Fruit fly (Drosophila melanogaster) whole organism, embryonic: Measurements from ENCODE around the gene Muc11A.

Source experiments
- ATbp ChIP-seq: fragments of 200-800 bp; sonication (Bioruptor generic); optimal IDR thresholded peaks from 2 replicates; lab custom pipeline; 2017; ENCODE audit warnings: missing biosample characterization, mild to moderate bottlenecking, missing genetic modification characterization, missing genetic modification reagents
- Aef1 ChIP-seq: fragments of 200-800 bp; sonication (Bioruptor generic); IDR thresholded peaks from 3 replicates; pipeline ENCODE4 v1.3.6; 2022; ENCODE audit warnings: missing biosample characterization, missing genetic modification characterization
- Atf3 ChIP-seq: fragments of 200-800 bp; sonication (Bioruptor generic); optimal IDR thresholded peaks from 3 replicates; lab custom pipeline; 2016; ENCODE audit warnings: missing biosample characterization, missing genetic modification characterization
- CG10979 ChIP-seq: fragments of 200-800 bp; sonication (Bioruptor generic); optimal IDR thresholded peaks from 2 replicates; lab custom pipeline; 2018; ENCODE audit warnings: missing biosample characterization, mild to moderate bottlenecking, missing genetic modification characterization, moderate library complexity
- CG12769 ChIP-seq: fragments of 200-800 bp; sonication (Bioruptor generic); optimal IDR thresholded peaks from 2 replicates; lab custom pipeline; 2019; ENCODE audit warnings: missing biosample characterization, mild to moderate bottlenecking, missing genetic modification characterization, moderate library complexity
- CG1602 ChIP-seq: fragments of 200-800 bp; sonication (Bioruptor generic); optimal IDR thresholded peaks from 3 replicates; lab custom pipeline; 2016; ENCODE audit warnings: missing biosample characterization, missing genetic modification characterization
- CG17612 ChIP-seq: fragments of 200-800 bp; sonication (Bioruptor generic); IDR thresholded peaks from 2 replicates; pipeline ENCODE4 v1.3.6; 2022; ENCODE audit warnings: missing biosample characterization, missing genetic modification characterization
- CG18011 ChIP-seq: fragments of 200-800 bp; sonication (Bioruptor generic); optimal IDR thresholded peaks from 2 replicates; lab custom pipeline; 2017; ENCODE audit warnings: missing biosample characterization, missing genetic modification characterization, mild to moderate bottlenecking, moderate library complexity, missing genotype
- CG31224 ChIP-seq: fragments of 200-800 bp; sonication (Bioruptor generic); IDR thresholded peaks from 2 replicates; pipeline ENCODE4 v1.3.6; 2022; ENCODE audit warnings: missing biosample characterization, missing genetic modification characterization
- CG4360 ChIP-seq: fragments of 200-800 bp; sonication (Bioruptor generic); IDR thresholded peaks from 2 replicates; pipeline ENCODE4 v1.3.6; 2022; ENCODE audit warnings: missing biosample characterization, missing genetic modification characterization
- CG6654 ChIP-seq: fragments of 200-800 bp; sonication (Bioruptor generic); optimal IDR thresholded peaks from 2 replicates; lab custom pipeline; 2017; ENCODE audit warnings: missing biosample characterization, mild to moderate bottlenecking, missing genetic modification characterization
- CG8765 ChIP-seq: fragments of 200-800 bp; sonication (Bioruptor generic); IDR thresholded peaks from 2 replicates; pipeline ENCODE4 v1.3.6; 2022; ENCODE audit warnings: missing biosample characterization, missing genetic modification characterization
- CG8924 ChIP-seq: fragments of 200-800 bp; optimal IDR thresholded peaks from 3 replicates; lab custom pipeline; 2019; ENCODE audit warnings: missing biosample characterization, mild to moderate bottlenecking, missing genetic modification characterization, moderate library complexity
- CG9797 ChIP-seq: fragments of 200-800 bp; sonication (Bioruptor generic); optimal IDR thresholded peaks from 3 replicates; lab custom pipeline; 2018; ENCODE audit warnings: missing biosample characterization, mild to moderate bottlenecking, missing genetic modification characterization
- Dad ChIP-seq: fragments of 200-800 bp; sonication (Bioruptor generic); optimal IDR thresholded peaks from 3 replicates; lab custom pipeline; 2016; ENCODE audit warnings: missing biosample characterization, missing genetic modification characterization
- Dref ChIP-seq: fragments of 200-800 bp; sonication (Bioruptor generic); IDR thresholded peaks from 2 replicates; pipeline ENCODE4 v1.3.6; 2022; ENCODE audit warnings: missing biosample characterization, missing genetic modification characterization
- H2.0 ChIP-seq: fragments of 200-800 bp; sonication (Bioruptor generic); IDR thresholded peaks from 2 replicates; pipeline ENCODE4 v1.3.6; 2022; ENCODE audit warnings: missing biosample characterization, missing genetic modification characterization
- Med ChIP-seq: fragments of 200-800 bp; sonication (Bioruptor generic); peaks from one replicate; lab custom pipeline; 2016; ENCODE audit warnings: missing biosample characterization, missing genetic modification characterization, mild to moderate bottlenecking, inconsistent platforms, moderate library complexity
- Ravus ChIP-seq: fragments of 200-800 bp; sonication (Bioruptor generic); IDR thresholded peaks from 2 replicates; pipeline ENCODE4 v1.3.6; 2022; ENCODE audit warnings: missing biosample characterization, missing genetic modification characterization
- Rfx ChIP-seq: fragments of 200-800 bp; sonication (Bioruptor generic); IDR thresholded peaks from 2 replicates; pipeline ENCODE4 v1.3.6; 2022; ENCODE audit warnings: missing biosample characterization, missing genetic modification characterization
- Rx ChIP-seq: fragments of 200-800 bp; sonication (Bioruptor generic); IDR thresholded peaks from 2 replicates; pipeline ENCODE4 v1.3.6; 2022; ENCODE audit warnings: missing biosample characterization, missing genetic modification characterization
- Scr ChIP-seq: fragments of 200-800 bp; sonication (Bioruptor generic); IDR thresholded peaks from 2 replicates; pipeline ENCODE4 v1.3.6; 2022; ENCODE audit warnings: missing biosample characterization, missing genetic modification characterization; ENCODE audit not compliant: partially characterized antibody
- Sry-β ChIP-seq: fragments of 200-800 bp; sonication (Bioruptor generic); optimal IDR thresholded peaks from 2 replicates; lab custom pipeline; 2018; ENCODE audit warnings: missing biosample characterization, mild to moderate bottlenecking, missing genetic modification characterization, moderate library complexity
- Sry-δ ChIP-seq: fragments of 200-800 bp; sonication (Bioruptor generic); optimal IDR thresholded peaks from 2 replicates; lab custom pipeline; 2016; ENCODE audit warnings: missing biosample characterization, missing genetic modification characterization
- Ssrp ChIP-seq: fragments of 200-800 bp; sonication (Bioruptor generic); optimal IDR thresholded peaks from 2 replicates; lab custom pipeline; 2018; ENCODE audit warnings: missing biosample characterization, mild to moderate bottlenecking, missing genetic modification characterization, moderate library complexity
- Stat92E ChIP-seq, 3 experiments: fragments of >200 bp in 2 of 3; fragments of 200-800 bp in 1 of 3; sonication (Bioruptor generic) in 1 of 3; optimal IDR thresholded peaks; 2 replicates each; lab custom pipeline; 2017 to 2019; ENCODE audit warnings: missing biosample characterization in 3 of 3, missing genetic modification characterization in 3 of 3, mild to moderate bottlenecking in 1 of 3, moderate library complexity in 1 of 3
- Xbp1 ChIP-seq: fragments of 200-800 bp; sonication (Bioruptor generic); optimal IDR thresholded peaks from 3 replicates; lab custom pipeline; 2016; ENCODE audit warnings: missing biosample characterization, mild to moderate bottlenecking, missing genetic modification characterization
- ap ChIP-seq: fragments of 200-800 bp; sonication (Bioruptor generic); IDR thresholded peaks from 2 replicates; pipeline ENCODE4 v1.3.6; 2022; ENCODE audit warnings: missing biosample characterization, missing genetic modification characterization
- btn ChIP-seq: fragments of 200-800 bp; sonication (Bioruptor generic); optimal IDR thresholded peaks from 2 replicates; lab custom pipeline; 2016; ENCODE audit warnings: missing biosample characterization, missing genetic modification characterization
- cas ChIP-seq: fragments of 200-800 bp; sonication (Bioruptor generic); IDR thresholded peaks from 2 replicates; pipeline ENCODE4 v1.3.6; 2022; ENCODE audit warnings: missing biosample characterization, missing genetic modification characterization
- chinmo ChIP-seq: fragments of 200-800 bp; sonication (Bioruptor generic); IDR thresholded peaks from 4 replicates; pipeline ENCODE4 v1.3.6; 2022; ENCODE audit warnings: missing biosample characterization, missing genetic modification characterization; ENCODE audit not compliant: partially characterized antibody
- croc ChIP-seq: fragments of 200-800 bp; sonication (Bioruptor generic); conservative IDR thresholded peaks from 3 replicates; pipeline ENCODE4 v1.3.6; 2022; ENCODE audit warnings: missing biosample characterization, missing genetic modification characterization
- esg ChIP-seq: fragments of 200-800 bp; sonication (Bioruptor generic); conservative IDR thresholded peaks from 2 replicates; pipeline ENCODE4 v1.3.6; 2022; ENCODE audit warnings: missing biosample characterization, missing genetic modification characterization
- gsb ChIP-seq: fragments of 200-800 bp; sonication (Bioruptor generic); IDR thresholded peaks from 2 replicates; pipeline ENCODE4 v1.3.6; 2022; ENCODE audit warnings: missing biosample characterization, missing genetic modification characterization
- h ChIP-seq: fragments of >200 bp; optimal IDR thresholded peaks from 2 replicates; lab custom pipeline; 2017
- lab ChIP-seq: fragments of 200-800 bp; sonication (Bioruptor generic); optimal IDR thresholded peaks from 3 replicates; lab custom pipeline; 2017; ENCODE audit warnings: missing biosample characterization, missing genetic modification characterization, mild to moderate bottlenecking, moderate library complexity, missing genetic modification reagents
- lilli ChIP-seq: fragments of 200-800 bp; sonication (Bioruptor generic); optimal IDR thresholded peaks from 3 replicates; lab custom pipeline; 2016; ENCODE audit warnings: missing biosample characterization, missing genetic modification characterization
- org-1 ChIP-seq: fragments of 200-800 bp; sonication (Bioruptor generic); optimal IDR thresholded peaks from 2 replicates; lab custom pipeline; 2017; ENCODE audit warnings: missing biosample characterization, missing genetic modification characterization
- prd ChIP-seq, 3 experiments: fragments of >200 bp in 2 of 3; fragments of 200-800 bp in 1 of 3; sonication (Bioruptor generic) in 1 of 3; optimal IDR thresholded peaks in 2 of 3; IDR thresholded peaks in 1 of 3; 2 replicates in 2 of 3; 3 replicates in 1 of 3; pipeline versions ENCODE4 v1.3.6 to Lab custom; 2017 to 2022; ENCODE audit warnings: missing biosample characterization in 1 of 3, missing genetic modification characterization in 1 of 3
- pros ChIP-seq: fragments of 200-800 bp; sonication (Bioruptor generic); optimal IDR thresholded peaks from 3 replicates; lab custom pipeline; 2019; ENCODE audit warnings: missing biosample characterization, mild to moderate bottlenecking, missing genetic modification characterization, moderate library complexity
- psq ChIP-seq: fragments of 200-800 bp; sonication (Bioruptor generic); optimal IDR thresholded peaks from 2 replicates; lab custom pipeline; 2017; ENCODE audit warnings: missing biosample characterization, missing genetic modification characterization
- pzg ChIP-seq: fragments of 200-800 bp; sonication (Bioruptor generic); optimal IDR thresholded peaks from 3 replicates; lab custom pipeline; 2018; ENCODE audit warnings: missing biosample characterization, mild to moderate bottlenecking, missing genetic modification characterization, moderate library complexity
- row ChIP-seq: fragments of 200-800 bp; sonication (Bioruptor generic); IDR thresholded peaks from 3 replicates; pipeline ENCODE4 v1.3.6; 2022; ENCODE audit warnings: missing biosample characterization, missing genetic modification characterization
- slbo ChIP-seq: fragments of 200-800 bp; sonication (Bioruptor generic); IDR thresholded peaks from 2 replicates; pipeline ENCODE4 v1.3.6; 2022; ENCODE audit warnings: missing biosample characterization, missing genetic modification characterization
- trem ChIP-seq: fragments of 200-800 bp; optimal IDR thresholded peaks from 3 replicates; lab custom pipeline; 2019; ENCODE audit warnings: missing biosample characterization, mild to moderate bottlenecking, missing genetic modification characterization, moderate library complexity
- ttk ChIP-seq: fragments of 200-800 bp; sonication (Bioruptor generic); IDR thresholded peaks from 2 replicates; pipeline ENCODE4 v2.1.2; 2022; ENCODE audit warnings: missing biosample characterization, missing genetic modification characterization
- tup ChIP-seq: fragments of 200-800 bp; sonication (Bioruptor generic); optimal IDR thresholded peaks from 2 replicates; lab custom pipeline; 2016; ENCODE audit warnings: missing biosample characterization, mild to moderate bottlenecking, missing genetic modification characterization, moderate library complexity
- zen ChIP-seq: fragments of 200-800 bp; sonication (Bioruptor generic); optimal IDR thresholded peaks from 3 replicates; lab custom pipeline; 2018; ENCODE audit warnings: missing biosample characterization, mild to moderate bottlenecking, missing genetic modification characterization, moderate library complexity
- zfh2 ChIP-seq: fragments of 200-800 bp; sonication (Bioruptor generic); optimal IDR thresholded peaks from 2 replicates; lab custom pipeline; 2016; ENCODE audit warnings: missing biosample characterization, missing genetic modification characterization

The Muc11A gene

DNA sequence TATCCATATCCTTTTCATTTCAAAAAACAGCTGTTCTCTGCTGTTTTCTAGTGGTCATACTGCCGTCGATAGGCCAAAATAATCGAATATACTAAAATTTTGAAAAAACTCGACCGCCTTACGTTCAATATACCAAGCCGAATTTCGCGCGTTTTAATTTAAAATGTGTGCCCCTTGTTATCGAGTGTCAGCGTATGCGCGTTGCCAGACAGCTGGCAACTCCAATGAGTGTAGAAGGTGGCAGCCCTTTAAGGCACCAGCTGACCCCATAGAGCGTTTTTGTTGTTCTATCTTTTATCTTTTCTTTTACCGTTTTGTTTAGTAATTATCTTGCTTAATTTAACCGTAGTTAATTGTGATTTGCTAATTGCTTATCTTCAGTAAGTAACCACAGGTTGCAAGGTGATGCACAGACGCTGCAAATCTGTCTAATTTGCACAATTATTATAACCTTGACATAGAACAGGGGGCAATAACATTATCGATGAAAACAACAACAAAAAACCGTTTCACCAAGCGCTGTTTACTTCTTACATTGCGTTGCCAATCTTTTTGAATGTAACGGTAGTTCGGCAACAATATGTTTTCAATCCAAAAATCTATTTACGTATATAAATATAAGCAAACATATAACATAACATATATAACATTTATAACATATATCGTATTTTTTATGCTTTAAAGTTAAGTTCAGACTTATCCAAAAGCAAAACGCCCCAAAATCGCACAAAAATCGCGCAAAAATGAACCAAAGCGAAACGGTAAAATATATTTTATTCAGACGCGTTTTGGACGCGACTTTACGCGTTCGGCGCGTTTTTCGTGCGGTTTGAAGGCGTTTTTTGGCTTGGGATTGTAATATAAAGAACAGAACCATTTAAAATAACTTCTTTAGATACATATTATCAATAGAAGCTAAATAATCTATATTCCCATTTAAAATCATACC is 47.2 kb upstream of the Muc11A start, which contains the start of the genes CG1492 and regucalcin (continued):
- TF ChIP-seq lab (GFP tag; lab: Kevin White, UChicago) (no peak), CG31224 (no peak), H2.0 (GFP tag; lab: Robert Waterston, UW) (no peak), pros (GFP tag; lab: Kevin White, UChicago) (no peak), lilli (GFP tag; lab: Kevin White, UChicago) (peak; percentile 14), Sry-β (GFP tag; lab: Kevin White, UChicago) (no peak), chinmo (GFP tag; lab: Robert Waterston, UW) (0 out of 4 replicates have a peak, but pooled peaks have one; percentile 42), Xbp1 (GFP tag; lab: Kevin White, UChicago) (no peak), psq (no peak), Aef1 (GFP tag; lab: Robert Waterston, UW) (no peak), Rfx (peak; percentile 22; the same call in 1 of the 2 replicates), org-1 (GFP tag; lab: Kevin White, UChicago) (no peak), CG8765 (GFP tag; lab: Robert Waterston, UW) (no peak), Sry-δ (GFP tag; lab: Kevin White, UChicago) (peak; percentile 89), tup (GFP tag; lab: Kevin White, UChicago) (no peak), Dad (GFP tag; lab: Kevin White, UChicago) (peak; percentile 9), Scr (GFP tag; lab: Robert Waterston, UW) (peak; percentile 34; the same call in 1 of the 2 replicates), CG4360 (GFP tag; lab: Robert Waterston, UW) (peak; percentile 83), zfh2 (no peak), zen (no peak), CG18011 (GFP tag; lab: Kevin White, UChicago) (no peak), CG6654 (GFP tag; lab: Kevin White, UChicago) (no peak), cas (no peak), pzg (GFP tag; lab: Kevin White, UChicago) (peak; percentile 85), ap (no peak), CG9797 (GFP tag; lab: Kevin White, UChicago) (peak; percentile 22), CG8924 (tag; lab: Kevin White, UChicago) (peak; percentile 38), CG10979 (tag; lab: Kevin White, UChicago) (no peak), CG12769 (no peak), slbo (GFP tag; lab: Robert Waterston, UW) (no peak), CG1602 (GFP tag; lab: Kevin White, UChicago) (no peak), esg (no peak), row (GFP tag; lab: Robert Waterston, UW) (peak; percentile 19; the same call in 1 of the 3 replicates), ttk (GFP tag; lab: Robert Waterston, UW) (no peak), Ssrp (tag; lab: Kevin White, UChicago) (no peak), gsb (no peak), Rx (GFP tag; lab: Robert Waterston, UW) (no peak), Atf3 (GFP tag; lab: Kevin White, UChicago) (no peak), croc (GFP tag; lab: Robert Waterston, UW) (no peak), h (lab: Kevin White, UChicago) (no peak), CG17612 (no peak), Ravus (GFP tag; lab: Robert Waterston, UW) (no peak), btn (GFP tag; lab: Kevin White, UChicago) (no peak), trem (peak; percentile 57), prd (optimal IDR thresholded peaks at IDR 0.05; lab: Kevin White, UChicago) (no peak), prd (GFP tag; IDR thresholded peaks at IDR 0.05; lab: Robert Waterston, UW) (no peak), Stat92E (GFP tag; optimal IDR thresholded peaks at IDR 0.05; lab: Kevin White, UChicago) (peak in 1 of 3 experiments; percentile 2), Dref (GFP tag; lab: Robert Waterston, UW) (peak; percentile 85), ATbp (GFP tag; lab: Kevin White, UChicago) (no peak), Med (GFP tag; lab: Kevin White, UChicago) (peak; percentile 61)
